Fruit fly (Drosophila melanogaster): ENCODE data around the gene CG10333.

The CG10333 gene

DNA sequence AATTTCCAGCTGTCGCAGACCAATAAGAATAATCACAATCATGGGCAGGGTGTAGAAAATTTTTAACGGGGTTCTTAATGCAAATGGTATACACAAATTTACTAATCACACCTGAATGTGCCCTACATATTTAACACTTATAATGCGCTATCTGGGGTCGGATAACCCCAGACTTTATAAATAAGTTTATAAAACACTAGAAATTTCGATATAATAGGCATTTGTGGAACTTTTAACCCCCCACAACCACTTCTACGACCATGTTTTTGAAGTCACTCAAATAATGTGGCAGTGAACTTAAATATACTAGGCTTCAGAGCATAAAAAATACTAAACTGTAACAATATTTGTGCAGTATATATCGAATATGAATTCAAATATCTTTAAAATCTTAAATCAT is 1.6 kb upstream of the CG10333 start, which contains the start of gene CG10413 (continued):
- TF ChIP-seq fkh (GFP tag; optimal IDR thresholded peaks at IDR 0.05) (peak; percentile 79), dsx (GFP tag; optimal IDR thresholded peaks at IDR 0.05; ENCODE audit: poor library complexity, severe bottlenecking) (peak; percentile 95), CG6163 (GFP tag; IDR thresholded peaks at IDR 0.05) (peak; percentile 96), CG3919 (GFP tag; optimal IDR thresholded peaks at IDR 0.05) (peak; percentile 99), CG8119 (GFP tag; IDR thresholded peaks at IDR 0.05) (peak; percentile 97), CG1621 (tag; optimal IDR thresholded peaks at IDR 0.05) (peak; percentile 96), CG6792 (GFP tag; optimal IDR thresholded peaks at IDR 0.05) (peak; percentile 98), eg (GFP tag; IDR thresholded peaks at IDR 0.05) (peak; percentile 97), CG8632 (GFP tag; optimal IDR thresholded peaks at IDR 0.05) (peak; percentile 98), lz (GFP tag; optimal IDR thresholded peaks at IDR 0.05) (peak; percentile 99), vri (GFP tag; optimal IDR thresholded peaks at IDR 0.05) (no peak), CG4318 (GFP tag; optimal IDR thresholded peaks at IDR 0.05) (peak; percentile 95), Blimp-1 (GFP tag; optimal IDR thresholded peaks at IDR 0.05) (peak; percentile 94), OdsH (GFP tag; optimal IDR thresholded peaks at IDR 0.05) (peak; percentile 99), CG11902 (GFP tag; optimal IDR thresholded peaks at IDR 0.05) (peak; percentile 97), svp (GFP tag) (no peak), CG7368 (GFP tag; optimal IDR thresholded peaks at IDR 0.05) (peak; percentile 96), Sox102F (GFP tag; optimal IDR thresholded peaks at IDR 0.05) (peak; percentile 99), ss (GFP tag; optimal IDR thresholded peaks at IDR 0.05) (peak in 1 of 2 experiments; percentile 97), CG10669 (GFP tag; optimal IDR thresholded peaks at IDR 0.05) (peak; percentile 98), achi (GFP tag; optimal IDR thresholded peaks at IDR 0.05) (peak; percentile 98), Eip93F (GFP tag; optimal IDR thresholded peaks at IDR 0.05) (peak; percentile 97), CG11294 (GFP tag; IDR thresholded peaks at IDR 0.05) (peak; percentile 97), Smox (GFP tag; optimal IDR thresholded peaks at IDR 0.05) (peak; percentile 99), fd59A (GFP tag; optimal IDR thresholded peaks at IDR 0.05) (peak; percentile 96), CG3032 (tag; optimal IDR thresholded peaks at IDR 0.05) (peak; percentile 98), CG15336 (GFP tag; IDR thresholded peaks at IDR 0.05) (peak; percentile 98), CG34406 (GFP tag; optimal IDR thresholded peaks at IDR 0.05) (peak; percentile 99), CG32006 (GFP tag; optimal IDR thresholded peaks at IDR 0.05) (peak; percentile 98)

dm6 chr2L:18605549-18605948 is 1.1 kb upstream of the CG10333 start, which contains the start of gene CG31789:
CG31789 (plus strand) TSS chr2L:18605928.
- no peak for TF ChIP-seq Hr38 (GFP tag; optimal IDR thresholded peaks at IDR 0.05)
- no peak for TF ChIP-seq Hr4 (GFP tag; optimal IDR thresholded peaks at IDR 0.05)
- TF ChIP-seq CG15336 (GFP tag; IDR thresholded peaks at IDR 0.05) = no peak
- TF ChIP-seq vri (GFP tag; optimal IDR thresholded peaks at IDR 0.05) = no peak
- no peak for TF ChIP-seq achi (GFP tag; optimal IDR thresholded peaks at IDR 0.05)
- TF ChIP-seq Met (GFP tag; optimal IDR thresholded peaks at IDR 0.05) = no peak
- TF ChIP-seq net (GFP tag; optimal IDR thresholded peaks at IDR 0.05) = no peak
- TF ChIP-seq CG6163 (GFP tag; IDR thresholded peaks at IDR 0.05) = no peak
- no peak for TF ChIP-seq Eip78C (GFP tag)
- TF ChIP-seq lz (GFP tag; optimal IDR thresholded peaks at IDR 0.05) = no peak
- no peak for TF ChIP-seq Smox (GFP tag; optimal IDR thresholded peaks at IDR 0.05)
- no peak for TF ChIP-seq CG16779 (tag; optimal IDR thresholded peaks at IDR 0.05)
- TF ChIP-seq CG11294 (GFP tag; IDR thresholded peaks at IDR 0.05) = no peak
- no peak for TF ChIP-seq CG11902 (GFP tag; optimal IDR thresholded peaks at IDR 0.05)
- no peak for TF ChIP-seq CG6276 (GFP tag; optimal IDR thresholded peaks at IDR 0.05)
- TF ChIP-seq esn (GFP tag; optimal IDR thresholded peaks at IDR 0.05) = no peak
- no peak for TF ChIP-seq fkh (GFP tag; optimal IDR thresholded peaks at IDR 0.05)
- no peak for TF ChIP-seq CG3919 (GFP tag; optimal IDR thresholded peaks at IDR 0.05)
- TF ChIP-seq Eip93F (GFP tag; optimal IDR thresholded peaks at IDR 0.05) = no peak

- TF ChIP-seq vri (GFP tag; optimal IDR thresholded peaks at IDR 0.05) = no peak
- TF ChIP-seq Hr4 (GFP tag; optimal IDR thresholded peaks at IDR 0.05) = no peak
- TF ChIP-seq Sox15 (GFP tag; optimal IDR thresholded peaks at IDR 0.05) = no peak
These were observed 5.5 kb downstream of the CG10333 start, which contains the start of gene Atac2 for dm6 chr2L:18612106-18612505. Atac2 (minus strand) TSS chr2L:18612249.
